Fruit fly (Drosophila melanogaster) whole organism, larva: Measurements from ENCODE around the gene cup.

Experiments used
- noc ChIP-seq: fragments of 200-800 bp; sonication (Bioruptor generic); optimal IDR thresholded peaks from 3 replicates; lab custom pipeline; 2019; ENCODE audit warnings: missing biosample characterization, mild to moderate bottlenecking, missing genetic modification characterization, moderate library complexity

The cup gene

dm6 chr2L:6706368-6706919, 43.0 kb downstream of the cup start:
- no peak for TF ChIP-seq noc

dm6 chr2L:6708997-6709662, 45.7 kb downstream of the cup start, which contains the start of gene Tsp:
Tsp (minus strand) TSS chr2L:6709086.
- no peak for TF ChIP-seq noc

dm6 chr2L:6716182-6716770, 52.8 kb downstream of the cup start, which contains the start of gene AkhR:
AkhR (minus strand) TSS chr2L:6716186.
- TF ChIP-seq noc, result peak; percentile 23

- TF ChIP-seq noc, result no peak
Observed at dm6 chr2L:6716921-6717320, 53.5 kb downstream of the cup start.

- no peak for TF ChIP-seq noc
Observed at dm6 chr2L:6717460-6717859, 54.0 kb downstream of the cup start, which contains the start of gene Aatf. Aatf (plus strand) TSS chr2L:6717625.

dm6 chr2L:6721710-6722109, 58.2 kb downstream of the cup start:
- TF ChIP-seq noc, result no peak

dm6 chr2L:6722822-6723749, 59.6 kb downstream of the cup start, which contains the start of gene homer:
homer (minus strand) TSS chr2L:6723359.
- no peak for TF ChIP-seq noc

- no peak for TF ChIP-seq noc
Observed at dm6 chr2L:6723750-6724503, 60.5 kb downstream of the cup start, which contains the start of gene Liprin-alpha. Liprin-alpha (plus strand) TSS chr2L:6723903.
